Fruit fly (Drosophila melanogaster) whole organism, embryonic: Measurements from ENCODE around the gene CG7296.
A peak's percentile ranks its signal among the peaks of the same experiment; 100 is the strongest.

ENCODE experiments used
- Awh ChIP-seq: fragments of 200-800 bp; sonication (Bioruptor generic); IDR thresholded peaks from 2 replicates; pipeline ENCODE4, ENCODE4 v1.3.6; 2022; ENCODE audit warnings: missing biosample characterization, missing genetic modification characterization
- Bteb2 ChIP-seq: fragments of 200-800 bp; sonication (Bioruptor generic); optimal IDR thresholded peaks from 2 replicates; lab custom pipeline; 2016; ENCODE audit warnings: missing biosample characterization, missing genetic modification characterization
- CG11085 ChIP-seq: fragments of 200-800 bp; sonication (Bioruptor generic); IDR thresholded peaks from 2 replicates; pipeline ENCODE4 v1.3.6; 2022; ENCODE audit warnings: missing biosample characterization, missing genetic modification characterization
- CG12155 ChIP-seq: fragments of 200-800 bp; sonication (Bioruptor generic); optimal IDR thresholded peaks from 3 replicates; lab custom pipeline; 2016; ENCODE audit warnings: missing biosample characterization, missing genetic modification characterization
- CG12299 ChIP-seq: fragments of 200-800 bp; sonication (Bioruptor generic); optimal IDR thresholded peaks from 2 replicates; lab custom pipeline; 2018; ENCODE audit warnings: missing biosample characterization, mild to moderate bottlenecking, missing genetic modification characterization
- CG13296 ChIP-seq: fragments of 200-800 bp; sonication (Bioruptor generic); optimal IDR thresholded peaks from 3 replicates; lab custom pipeline; 2018; ENCODE audit warnings: missing biosample characterization, mild to moderate bottlenecking, missing genetic modification characterization
- CG15514 ChIP-seq: fragments of 200-800 bp; sonication (Bioruptor generic); optimal IDR thresholded peaks from 3 replicates; lab custom pipeline; 2017; ENCODE audit warnings: missing biosample characterization, missing genetic modification characterization, mild to moderate bottlenecking, moderate library complexity, missing genetic modification reagents
- CG1603 ChIP-seq: fragments of 200-800 bp; sonication (Bioruptor generic); optimal IDR thresholded peaks from 2 replicates; lab custom pipeline; 2019; ENCODE audit warnings: missing biosample characterization, mild to moderate bottlenecking, missing genetic modification characterization, moderate library complexity
- CG16815 ChIP-seq: fragments of 200-800 bp; sonication (Bioruptor generic); optimal IDR thresholded peaks from 3 replicates; lab custom pipeline; 2017; ENCODE audit warnings: missing biosample characterization, mild to moderate bottlenecking, missing genetic modification characterization
- CG17328 ChIP-seq: fragments of 200-800 bp; sonication (Bioruptor generic); IDR thresholded peaks from 2 replicates; pipeline ENCODE4 v1.3.6; 2022; ENCODE audit warnings: missing biosample characterization, missing genetic modification characterization
- CG18476 ChIP-seq: fragments of 200-800 bp; sonication (Bioruptor generic); optimal IDR thresholded peaks from 2 replicates; lab custom pipeline; 2016; ENCODE audit warnings: missing biosample characterization, mild to moderate bottlenecking, missing genetic modification characterization
- CG18619 ChIP-seq: fragments of 200-800 bp; sonication (Bioruptor generic); optimal IDR thresholded peaks from 3 replicates; lab custom pipeline; 2017; ENCODE audit warnings: missing biosample characterization, mild to moderate bottlenecking, missing genetic modification characterization
- CG2712 ChIP-seq: fragments of 200-800 bp; optimal IDR thresholded peaks from 3 replicates; lab custom pipeline; 2019; ENCODE audit warnings: missing biosample characterization, mild to moderate bottlenecking, missing genetic modification characterization, moderate library complexity
- CG2875 ChIP-seq: fragments of 200-800 bp; sonication (Bioruptor generic); optimal IDR thresholded peaks from 2 replicates; lab custom pipeline; 2017; ENCODE audit warnings: missing biosample characterization, mild to moderate bottlenecking, missing genetic modification characterization, missing genetic modification reagents
- CG30403 ChIP-seq: fragments of 200-800 bp; sonication (Bioruptor generic); optimal IDR thresholded peaks from 3 replicates; lab custom pipeline; 2016; ENCODE audit warnings: missing biosample characterization, missing genetic modification characterization
- CG32772 ChIP-seq: fragments of 200-800 bp; sonication (Bioruptor generic); IDR thresholded peaks from 2 replicates; pipeline ENCODE4 v1.3.6; 2022; ENCODE audit warnings: missing biosample characterization, missing genetic modification characterization
- CG4424 ChIP-seq: fragments of 200-800 bp; sonication (Bioruptor generic); optimal IDR thresholded peaks from 3 replicates; lab custom pipeline; 2016; ENCODE audit warnings: missing biosample characterization, missing genetic modification characterization
- CG5180 ChIP-seq: fragments of 200-800 bp; sonication (Bioruptor generic); optimal IDR thresholded peaks from 3 replicates; lab custom pipeline; 2017; ENCODE audit warnings: missing biosample characterization, missing genetic modification characterization, mild to moderate bottlenecking, moderate library complexity, missing genetic modification reagents
- CG7987 ChIP-seq: fragments of 200-800 bp; sonication (Bioruptor generic); optimal IDR thresholded peaks from 2 replicates; lab custom pipeline; 2018; ENCODE audit warnings: missing biosample characterization, mild to moderate bottlenecking, missing genetic modification characterization, moderate library complexity
- CHES-1-like ChIP-seq: fragments of 200-800 bp; sonication (Bioruptor generic); optimal IDR thresholded peaks from 2 replicates; lab custom pipeline; 2016; ENCODE audit warnings: missing biosample characterization, missing genetic modification characterization
- Dek ChIP-seq: fragments of 200-800 bp; sonication (Bioruptor generic); optimal IDR thresholded peaks from 3 replicates; lab custom pipeline; 2019; ENCODE audit warnings: missing biosample characterization, mild to moderate bottlenecking, missing genetic modification characterization, moderate library complexity
- Doc2 ChIP-seq: fragments of 200-800 bp; sonication (Bioruptor generic); IDR thresholded peaks from 2 replicates; pipeline ENCODE4 v1.3.6; 2022; ENCODE audit warnings: missing biosample characterization, missing genetic modification characterization
- Doc3 ChIP-seq: fragments of 200-800 bp; sonication (Bioruptor generic); IDR thresholded peaks from 3 replicates; pipeline ENCODE4 v1.3.6; 2022; ENCODE audit warnings: missing biosample characterization, missing genetic modification characterization; ENCODE audit not compliant: partially characterized antibody
- HLH3B ChIP-seq: fragments of 200-800 bp; sonication (Bioruptor generic); IDR thresholded peaks from 2 replicates; pipeline ENCODE4 v1.3.6; 2022; ENCODE audit warnings: missing biosample characterization, missing genetic modification characterization
- HLH4C ChIP-seq: fragments of 200-800 bp; sonication (Bioruptor generic); IDR thresholded peaks from 3 replicates; pipeline ENCODE4 v1.3.6; 2022; ENCODE audit warnings: missing biosample characterization, missing genetic modification characterization; ENCODE audit not compliant: partially characterized antibody
- Hey ChIP-seq: fragments of 200-800 bp; sonication (Bioruptor generic); optimal IDR thresholded peaks from 3 replicates; lab custom pipeline; 2018; ENCODE audit warnings: missing biosample characterization, mild to moderate bottlenecking, missing genetic modification characterization
- Hr78 ChIP-seq, 2 experiments: fragments of 200-800 bp in 1 of 2; fragments of >200 bp in 1 of 2; sonication (Bioruptor generic) in 1 of 2; optimal IDR thresholded peaks; 2 replicates each; lab custom pipeline; 2017 to 2019; ENCODE audit warnings: missing biosample characterization in 2 of 2, missing genetic modification characterization in 2 of 2, mild to moderate bottlenecking in 1 of 2, moderate library complexity in 1 of 2
- Lhr ChIP-seq: fragments of 200-800 bp; sonication (Bioruptor generic); optimal IDR thresholded peaks from 3 replicates; lab custom pipeline; 2017; ENCODE audit warnings: mild to moderate bottlenecking, missing biosample characterization, missing genetic modification reagents, missing genetic modification characterization
- Lim3 ChIP-seq: fragments of 200-800 bp; sonication (Bioruptor generic); IDR thresholded peaks from 2 replicates; pipeline ENCODE4 v1.3.6; 2022; ENCODE audit warnings: missing biosample characterization, missing genetic modification characterization
- NFAT ChIP-seq: fragments of 200-800 bp; sonication (Bioruptor generic); IDR thresholded peaks from 2 replicates; pipeline ENCODE4 v1.3.6; 2022; ENCODE audit warnings: missing biosample characterization, missing genetic modification characterization
- Ptx1 ChIP-seq: fragments of 200-800 bp; sonication (Bioruptor generic); IDR thresholded peaks from 2 replicates; pipeline ENCODE4 v1.3.6; 2022; ENCODE audit warnings: missing biosample characterization, missing genetic modification characterization
- Sox100B ChIP-seq: fragments of 200-800 bp; sonication (Bioruptor generic); optimal IDR thresholded peaks from 3 replicates; lab custom pipeline; 2018; ENCODE audit warnings: missing biosample characterization, mild to moderate bottlenecking, missing genetic modification characterization
- Ssrp ChIP-seq: fragments of 200-800 bp; sonication (Bioruptor generic); optimal IDR thresholded peaks from 2 replicates; lab custom pipeline; 2018; ENCODE audit warnings: missing biosample characterization, mild to moderate bottlenecking, missing genetic modification characterization, moderate library complexity
- ac ChIP-seq: fragments of 200-800 bp; sonication (Bioruptor generic); optimal IDR thresholded peaks from 3 replicates; lab custom pipeline; 2017; ENCODE audit warnings: missing biosample characterization, mild to moderate bottlenecking, missing genetic modification characterization
- cad ChIP-seq: fragments of >200 bp; optimal IDR thresholded peaks from 2 replicates; lab custom pipeline; 2017; ENCODE audit warnings: missing biosample characterization, missing genetic modification characterization
- ci ChIP-seq: fragments of 200-800 bp; sonication (Bioruptor generic); IDR thresholded peaks from 3 replicates; pipeline ENCODE4 v1.3.6; 2022; ENCODE audit warnings: missing biosample characterization, missing genetic modification characterization
- emc ChIP-seq: fragments of 200-800 bp; sonication (Bioruptor generic); optimal IDR thresholded peaks from 2 replicates; lab custom pipeline; 2016; ENCODE audit warnings: missing biosample characterization, missing genetic modification characterization
- ems ChIP-seq: fragments of 200-800 bp; sonication (Bioruptor generic); optimal IDR thresholded peaks from 3 replicates; lab custom pipeline; 2016; ENCODE audit warnings: missing biosample characterization, missing genetic modification characterization
- exex ChIP-seq: fragments of 200-800 bp; sonication (Bioruptor generic); optimal IDR thresholded peaks from 4 replicates; lab custom pipeline; 2018; ENCODE audit warnings: missing biosample characterization, mild to moderate bottlenecking, missing genetic modification characterization, moderate library complexity
- ftz-f1 ChIP-seq: fragments of 200-800 bp; sonication (Bioruptor generic); optimal IDR thresholded peaks from 2 replicates; lab custom pipeline; 2016; ENCODE audit warnings: missing biosample characterization, missing genetic modification characterization
- gsb-n ChIP-seq: fragments of 200-800 bp; sonication (Bioruptor generic); optimal IDR thresholded peaks from 3 replicates; lab custom pipeline; 2018; ENCODE audit warnings: missing biosample characterization, mild to moderate bottlenecking, missing genetic modification characterization
- inv ChIP-seq: fragments of 200-800 bp; sonication (Bioruptor generic); IDR thresholded peaks from 2 replicates; pipeline ENCODE4 v1.3.6; 2022; ENCODE audit warnings: missing biosample characterization, missing genetic modification characterization; ENCODE audit not compliant: partially characterized antibody
- jumu ChIP-seq: fragments of 200-800 bp; sonication (Bioruptor generic); optimal IDR thresholded peaks from 3 replicates; lab custom pipeline; 2016; ENCODE audit warnings: missing biosample characterization, missing genetic modification characterization
- lov ChIP-seq, 2 experiments: fragments of 200-800 bp in 1 of 2; fragments of >200 bp in 1 of 2; sonication (Bioruptor generic) in 1 of 2; IDR thresholded peaks in 1 of 2; optimal IDR thresholded peaks in 1 of 2; 2 replicates in 1 of 2; 3 replicates in 1 of 2; pipeline versions ENCODE4 v1.3.6 to Lab custom; 2017 to 2022; ENCODE audit warnings: missing biosample characterization in 1 of 2, missing genetic modification characterization in 1 of 2
- nom ChIP-seq: fragments of 200-800 bp; sonication (Bioruptor generic); optimal IDR thresholded peaks from 2 replicates; lab custom pipeline; 2017; ENCODE audit warnings: missing biosample characterization, missing genetic modification characterization, mild to moderate bottlenecking, moderate library complexity, missing genetic modification reagents
- pum ChIP-seq: fragments of 200-800 bp; sonication (Bioruptor generic); optimal IDR thresholded peaks from 2 replicates; lab custom pipeline; 2016; ENCODE audit warnings: missing biosample characterization, missing genetic modification characterization
- row ChIP-seq: fragments of 200-800 bp; sonication (Bioruptor generic); IDR thresholded peaks from 3 replicates; pipeline ENCODE4 v1.3.6; 2022; ENCODE audit warnings: missing biosample characterization, missing genetic modification characterization
- unc-4 ChIP-seq: fragments of 200-800 bp; sonication (Bioruptor generic); IDR thresholded peaks from 2 replicates; pipeline ENCODE4 v1.3.6; 2022; ENCODE audit warnings: missing biosample characterization, missing genetic modification characterization; ENCODE audit not compliant: partially characterized antibody
- wdn ChIP-seq: fragments of 200-800 bp; sonication (Bioruptor generic); IDR thresholded peaks from 2 replicates; pipeline ENCODE4 v1.3.6; 2022; ENCODE audit warnings: missing biosample characterization, missing genetic modification characterization

CG7296 gene

dm6 chr2L:10665603-10666002 is 21.3 kb downstream of the CG7296 start (continued):
- TF ChIP-seq Lhr (GFP tag; lab: Kevin White, UChicago) (no peak), CG11085 (GFP tag; lab: Robert Waterston, UW) (peak; percentile 51), CG1603 (peak; percentile 81), emc (GFP tag; lab: Kevin White, UChicago) (peak; percentile 49), CG2712 (tag; lab: Kevin White, UChicago) (peak; percentile 79), CG16815 (GFP tag; lab: Kevin White, UChicago) (peak; percentile 58), Ptx1 (peak; percentile 93), lov (optimal IDR thresholded peaks at IDR 0.05; lab: Kevin White, UChicago) (no peak), lov (GFP tag; IDR thresholded peaks at IDR 0.05; lab: Robert Waterston, UW) (0 out of 3 replicates have a peak, but pooled peaks have one; percentile 50), nom (peak; percentile 23), Doc3 (GFP tag; lab: Robert Waterston, UW) (no peak), ci (GFP tag; lab: Robert Waterston, UW) (peak; percentile 92), CG12155 (peak; percentile 56), CG18619 (GFP tag; lab: Kevin White, UChicago) (peak; percentile 56), unc-4 (GFP tag; lab: Robert Waterston, UW) (no peak), exex (tag; lab: Kevin White, UChicago) (peak; percentile 12), CG30403 (GFP tag; lab: Kevin White, UChicago) (peak; percentile 80), Hey (no peak), HLH4C (no peak), Sox100B (peak; percentile 63), Bteb2 (peak; percentile 72), pum (GFP tag; lab: Kevin White, UChicago) (peak; percentile 82), Lim3 (0 out of 2 replicates have a peak, but pooled peaks have one; percentile 27), CG5180 (GFP tag; lab: Kevin White, UChicago) (peak; percentile 59), HLH3B (GFP tag; lab: Robert Waterston, UW) (peak; percentile 89), Doc2 (GFP tag; lab: Robert Waterston, UW) (peak; percentile 52; the same call in 1 of the 2 replicates), CG2875 (peak; percentile 49), gsb-n (tag; lab: Kevin White, UChicago) (peak; percentile 32), cad (GFP tag; lab: Kevin White, UChicago) (no peak), Dek (tag; lab: Kevin White, UChicago) (peak; percentile 73), ems (peak; percentile 53), CG18476 (GFP tag; lab: Kevin White, UChicago) (peak; percentile 37), row (GFP tag; lab: Robert Waterston, UW) (peak; percentile 90), CG17328 (GFP tag; lab: Robert Waterston, UW) (peak; percentile 75), CHES-1-like (GFP tag; lab: Kevin White, UChicago) (peak; percentile 58), Awh (GFP tag; lab: Robert Waterston, UW) (peak; percentile 92), CG12299 (tag; lab: Kevin White, UChicago) (no peak), Hr78 (GFP tag; optimal IDR thresholded peaks at IDR 0.05; lab: Kevin White, UChicago) (no peak), NFAT (GFP tag; lab: Robert Waterston, UW) (peak; percentile 78), ac (no peak), jumu (GFP tag; lab: Kevin White, UChicago) (peak; percentile 64), CG13296 (peak; percentile 74), CG7987 (peak; percentile 57), CG32772 (GFP tag; lab: Robert Waterston, UW) (peak; percentile 82), ftz-f1 (GFP tag; lab: Kevin White, UChicago) (no peak), inv (GFP tag; lab: Robert Waterston, UW) (no peak), wdn (GFP tag; lab: Robert Waterston, UW) (peak; percentile 64), CG4424 (GFP tag; lab: Kevin White, UChicago) (peak; percentile 79), Ssrp (peak; percentile 61), CG15514 (GFP tag; lab: Kevin White, UChicago) (peak; percentile 53)
